Fruit fly (Drosophila melanogaster) whole organism: ENCODE data around the gene CG5112.

Experiments used
- Dll ChIP-seq: fragments of >200 bp; optimal IDR thresholded peaks from 2 replicates; lab custom pipeline; 2017
- EcR ChIP-seq, 2 experiments: fragments of >200 bp; optimal IDR thresholded peaks; 2 replicates each; lab custom pipeline; 2017; ENCODE audit warnings: missing biosample characterization in 2 of 2, missing genetic modification characterization in 2 of 2, missing genetic modification reagents in 2 of 2
- pan ChIP-seq: fragments of >200 bp; optimal IDR thresholded peaks from 2 replicates; lab custom pipeline; 2017
- psq ChIP-seq: fragments of >200 bp; optimal IDR thresholded peaks from 2 replicates; lab custom pipeline; 2017
- usp ChIP-seq: fragments of >200 bp; optimal IDR thresholded peaks from 2 replicates; lab custom pipeline; 2017; ENCODE audit warnings: missing biosample characterization, missing genetic modification characterization, mixed read lengths

dm6 chr3R:25448318-25448717 is 42.9 kb upstream of the CG5112 start:
- no peak for TF ChIP-seq psq (lab: Kevin White, UChicago)
- no peak for TF ChIP-seq pan (lab: Kevin White, UChicago)
- TF ChIP-seq EcR (GFP tag; optimal IDR thresholded peaks at IDR 0.05; lab: Kevin White, UChicago) = no peak
- TF ChIP-seq usp (GFP tag; lab: Kevin White, UChicago) = no peak
- no peak for TF ChIP-seq Dll
